Fruit fly (Drosophila melanogaster) S2 (cell line): ENCODE data around the gene CG32590.

Experiments used
- CG8478 ChIP-seq: fragments of >200 bp; optimal IDR thresholded peaks from 2 replicates; lab custom pipeline; 2018
- CTCF ChIP-seq, 2 experiments: fragments of >200 bp; optimal IDR thresholded peaks; 2 replicates each; lab custom pipeline; 2018

DNA sequence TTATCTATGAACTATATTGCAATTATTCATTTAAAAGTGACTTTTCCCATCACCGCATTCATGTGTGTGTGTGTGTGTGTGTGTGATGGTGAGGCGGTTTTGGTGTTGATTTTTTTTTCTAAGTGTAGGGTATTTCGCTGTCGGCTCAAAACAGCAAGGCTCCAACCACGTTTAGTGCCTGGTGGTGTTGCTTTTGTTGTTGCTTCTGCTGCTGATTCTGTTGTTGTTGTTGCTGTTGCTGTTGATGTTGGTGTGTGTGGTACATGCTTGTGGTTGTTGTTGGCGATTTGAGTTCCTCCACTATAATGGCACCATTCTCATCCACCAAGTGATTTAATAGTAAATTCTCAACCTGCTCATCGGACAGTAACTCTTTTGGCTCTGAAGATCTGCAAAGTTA, 11.3 kb downstream of the CG32590 start:
- TF ChIP-seq CG8478 (lab: Kevin White, UChicago), result no peak
- TF ChIP-seq CTCF (optimal IDR thresholded peaks at IDR 0.05; lab: Kevin White, UChicago), result no peak
